Fruit fly (Drosophila melanogaster) whole organism, embryonic: ENCODE results near the gene Mis12.

ENCODE experiments used
- Adf1 ChIP-seq: fragments of 200-800 bp; sonication (Bioruptor generic); IDR thresholded peaks from 2 replicates; pipeline ENCODE4 v1.3.6; 2022; ENCODE audit warnings: missing biosample characterization, missing genetic modification characterization
- BtbVII ChIP-seq: fragments of 200-800 bp; sonication (Bioruptor generic); optimal IDR thresholded peaks from 3 replicates; lab custom pipeline; 2017; ENCODE audit warnings: missing biosample characterization, mild to moderate bottlenecking, missing genetic modification characterization
- C15 ChIP-seq: fragments of 200-800 bp; sonication (Bioruptor generic); IDR thresholded peaks from 3 replicates; pipeline ENCODE4 v1.3.6; 2022; ENCODE audit warnings: missing biosample characterization, missing genetic modification characterization
- CG10147 ChIP-seq: fragments of 200-800 bp; sonication (Bioruptor generic); optimal IDR thresholded peaks from 2 replicates; lab custom pipeline; 2019; ENCODE audit warnings: missing biosample characterization, mild to moderate bottlenecking, missing genetic modification characterization, moderate library complexity
- CG10565 ChIP-seq: fragments of 200-800 bp; sonication (Bioruptor generic); optimal IDR thresholded peaks from 3 replicates; lab custom pipeline; 2016; ENCODE audit warnings: missing biosample characterization, mild to moderate bottlenecking, missing genetic modification characterization
- CG13624 ChIP-seq: fragments of 200-800 bp; sonication (Bioruptor generic); optimal IDR thresholded peaks from 2 replicates; lab custom pipeline; 2016; ENCODE audit warnings: missing biosample characterization, missing genetic modification characterization
- CG13775 ChIP-seq: fragments of 200-800 bp; sonication (Bioruptor generic); optimal IDR thresholded peaks from 3 replicates; lab custom pipeline; 2017; ENCODE audit warnings: missing biosample characterization, mild to moderate bottlenecking, missing genetic modification characterization
- CG13894 ChIP-seq: fragments of 200-800 bp; sonication (Bioruptor generic); optimal IDR thresholded peaks from 3 replicates; lab custom pipeline; 2018; ENCODE audit warnings: missing biosample characterization, mild to moderate bottlenecking, missing genetic modification characterization, moderate library complexity
- CG14441 ChIP-seq: fragments of 200-800 bp; sonication (Bioruptor generic); IDR thresholded peaks from 2 replicates; pipeline ENCODE4 v1.3.6; 2022; ENCODE audit warnings: missing biosample characterization, missing genetic modification characterization
- CG14710 ChIP-seq: fragments of 200-800 bp; sonication (Bioruptor generic); optimal IDR thresholded peaks from 3 replicates; lab custom pipeline; 2019; ENCODE audit warnings: missing biosample characterization, mild to moderate bottlenecking, missing genetic modification characterization, moderate library complexity
- CG15601 ChIP-seq: fragments of 200-800 bp; sonication (Bioruptor generic); optimal IDR thresholded peaks from 3 replicates; lab custom pipeline; 2019; ENCODE audit warnings: missing biosample characterization, mild to moderate bottlenecking, missing genetic modification characterization, moderate library complexity
- CG16779 ChIP-seq: fragments of 200-800 bp; sonication (Bioruptor generic); IDR thresholded peaks from 2 replicates; pipeline ENCODE4 v1.3.6; 2022; ENCODE audit warnings: missing biosample characterization, missing genetic modification characterization
- CG18619 ChIP-seq: fragments of 200-800 bp; sonication (Bioruptor generic); optimal IDR thresholded peaks from 3 replicates; lab custom pipeline; 2017; ENCODE audit warnings: missing biosample characterization, mild to moderate bottlenecking, missing genetic modification characterization
- CG32532 ChIP-seq: fragments of 200-800 bp; sonication (Bioruptor generic); IDR thresholded peaks from 2 replicates; pipeline ENCODE4 v1.3.6; 2022; ENCODE audit warnings: missing biosample characterization, missing genetic modification characterization
- CG32772 ChIP-seq: fragments of 200-800 bp; sonication (Bioruptor generic); IDR thresholded peaks from 2 replicates; pipeline ENCODE4 v1.3.6; 2022; ENCODE audit warnings: missing biosample characterization, missing genetic modification characterization
- CG4424 ChIP-seq: fragments of 200-800 bp; sonication (Bioruptor generic); optimal IDR thresholded peaks from 3 replicates; lab custom pipeline; 2016; ENCODE audit warnings: missing biosample characterization, missing genetic modification characterization
- CG4854 ChIP-seq: fragments of 200-800 bp; sonication (Bioruptor generic); optimal IDR thresholded peaks from 2 replicates; lab custom pipeline; 2016; ENCODE audit warnings: missing biosample characterization, missing genetic modification characterization, inconsistent platforms
- CG5245 ChIP-seq: fragments of 200-800 bp; sonication (Bioruptor generic); optimal IDR thresholded peaks from 3 replicates; lab custom pipeline; 2016; ENCODE audit warnings: missing biosample characterization, missing genetic modification characterization
- CG7357 ChIP-seq: fragments of 200-800 bp; sonication (Bioruptor generic); IDR thresholded peaks from 3 replicates; pipeline ENCODE4 v1.3.6; 2022; ENCODE audit warnings: missing biosample characterization, missing genetic modification characterization
- CG7786 ChIP-seq: fragments of 200-800 bp; sonication (Bioruptor generic); optimal IDR thresholded peaks from 2 replicates; lab custom pipeline; 2016; ENCODE audit warnings: missing biosample characterization, missing genetic modification characterization
- CG7928 ChIP-seq: fragments of 200-800 bp; sonication (Bioruptor generic); optimal IDR thresholded peaks from 2 replicates; lab custom pipeline; 2017; ENCODE audit warnings: missing biosample characterization, mild to moderate bottlenecking, missing genetic modification characterization
- CG8478 ChIP-seq: fragments of >200 bp; optimal IDR thresholded peaks from 2 replicates; lab custom pipeline; 2018
- CG8765 ChIP-seq: fragments of 200-800 bp; sonication (Bioruptor generic); IDR thresholded peaks from 2 replicates; pipeline ENCODE4 v1.3.6; 2022; ENCODE audit warnings: missing biosample characterization, missing genetic modification characterization
- CG9876 ChIP-seq: fragments of 200-800 bp; sonication (Bioruptor generic); optimal IDR thresholded peaks from 2 replicates; lab custom pipeline; 2016; ENCODE audit warnings: missing biosample characterization, missing genetic modification characterization
- Dbx ChIP-seq: fragments of 200-800 bp; sonication (Bioruptor generic); IDR thresholded peaks from 3 replicates; pipeline ENCODE4 v1.3.6; 2022; ENCODE audit warnings: missing biosample characterization, missing genetic modification characterization
- Dek ChIP-seq: fragments of 200-800 bp; sonication (Bioruptor generic); optimal IDR thresholded peaks from 3 replicates; lab custom pipeline; 2019; ENCODE audit warnings: missing biosample characterization, mild to moderate bottlenecking, missing genetic modification characterization, moderate library complexity
- Fer1 ChIP-seq: fragments of 200-800 bp; sonication (Bioruptor generic); optimal IDR thresholded peaks from 2 replicates; lab custom pipeline; 2017; ENCODE audit warnings: missing biosample characterization, mild to moderate bottlenecking, missing genetic modification characterization
- NK7.1 ChIP-seq: fragments of 200-800 bp; sonication (Bioruptor generic); optimal IDR thresholded peaks from 3 replicates; lab custom pipeline; 2016; ENCODE audit warnings: missing biosample characterization, missing genetic modification characterization
- Ravus ChIP-seq: fragments of 200-800 bp; sonication (Bioruptor generic); IDR thresholded peaks from 2 replicates; pipeline ENCODE4 v1.3.6; 2022; ENCODE audit warnings: missing biosample characterization, missing genetic modification characterization
- Rx ChIP-seq: fragments of 200-800 bp; sonication (Bioruptor generic); IDR thresholded peaks from 2 replicates; pipeline ENCODE4 v1.3.6; 2022; ENCODE audit warnings: missing biosample characterization, missing genetic modification characterization
- Ssrp ChIP-seq: fragments of 200-800 bp; sonication (Bioruptor generic); optimal IDR thresholded peaks from 2 replicates; lab custom pipeline; 2018; ENCODE audit warnings: missing biosample characterization, mild to moderate bottlenecking, missing genetic modification characterization, moderate library complexity
- Stat92E ChIP-seq, 3 experiments: fragments of >200 bp in 2 of 3; fragments of 200-800 bp in 1 of 3; sonication (Bioruptor generic) in 1 of 3; optimal IDR thresholded peaks; 2 replicates each; lab custom pipeline; 2017 to 2019; ENCODE audit warnings: missing biosample characterization in 3 of 3, missing genetic modification characterization in 3 of 3, mild to moderate bottlenecking in 1 of 3, moderate library complexity in 1 of 3
- TFAM ChIP-seq: fragments of 200-800 bp; sonication (Bioruptor generic); optimal IDR thresholded peaks from 2 replicates; lab custom pipeline; 2017; ENCODE audit warnings: missing biosample characterization, missing genetic modification characterization, inconsistent platforms
- ara ChIP-seq: fragments of 200-800 bp; sonication (Bioruptor generic); IDR thresholded peaks from 2 replicates; pipeline ENCODE4 v1.3.6; 2022; ENCODE audit warnings: missing biosample characterization, missing genetic modification characterization
- bcd ChIP-seq: fragments of 200-800 bp; sonication (Bioruptor generic); optimal IDR thresholded peaks from 2 replicates; lab custom pipeline; 2017; ENCODE audit warnings: missing biosample characterization, mild to moderate bottlenecking, missing genetic modification characterization
- chm ChIP-seq: fragments of 200-800 bp; sonication (Bioruptor generic); IDR thresholded peaks from 2 replicates; pipeline ENCODE4 v1.3.6; 2022; ENCODE audit warnings: missing biosample characterization, missing genetic modification characterization
- danr ChIP-seq: fragments of 200-800 bp; sonication (Bioruptor generic); IDR thresholded peaks from 2 replicates; pipeline ENCODE4 v1.3.6; 2022; ENCODE audit warnings: missing biosample characterization, missing genetic modification characterization
- dati ChIP-seq: fragments of 200-800 bp; sonication (Bioruptor generic); IDR thresholded peaks from 2 replicates; pipeline ENCODE4 v1.3.6; 2022; ENCODE audit warnings: missing biosample characterization, missing genetic modification characterization
- dimm ChIP-seq: fragments of 200-800 bp; sonication (Bioruptor generic); IDR thresholded peaks from 2 replicates; pipeline ENCODE4 v1.3.6; 2022; ENCODE audit warnings: missing biosample characterization, missing genetic modification characterization
- gsb ChIP-seq: fragments of 200-800 bp; sonication (Bioruptor generic); IDR thresholded peaks from 2 replicates; pipeline ENCODE4 v1.3.6; 2022; ENCODE audit warnings: missing biosample characterization, missing genetic modification characterization
- ind ChIP-seq: fragments of 200-800 bp; sonication (Bioruptor generic); optimal IDR thresholded peaks from 3 replicates; lab custom pipeline; 2016; ENCODE audit warnings: missing biosample characterization, missing genetic modification characterization
- kah ChIP-seq: fragments of 200-800 bp; sonication (Bioruptor generic); optimal IDR thresholded peaks from 2 replicates; lab custom pipeline; 2018; ENCODE audit warnings: missing biosample characterization, mild to moderate bottlenecking, missing genetic modification characterization
- kni ChIP-seq: fragments of 200-800 bp; sonication (Bioruptor generic); optimal IDR thresholded peaks from 3 replicates; lab custom pipeline; 2017; ENCODE audit warnings: mild to moderate bottlenecking, missing biosample characterization, missing genetic modification reagents, missing genetic modification characterization
- knrl ChIP-seq: fragments of 200-800 bp; sonication (Bioruptor generic); IDR thresholded peaks from 3 replicates; pipeline ENCODE4 v1.3.6; 2022; ENCODE audit warnings: missing biosample characterization, missing genetic modification characterization; ENCODE audit not compliant: partially characterized antibody
- pzg ChIP-seq: fragments of 200-800 bp; sonication (Bioruptor generic); optimal IDR thresholded peaks from 3 replicates; lab custom pipeline; 2018; ENCODE audit warnings: missing biosample characterization, mild to moderate bottlenecking, missing genetic modification characterization, moderate library complexity
- seq ChIP-seq: fragments of 200-800 bp; sonication (Bioruptor generic); IDR thresholded peaks from 2 replicates; pipeline ENCODE4 v1.3.6; 2022; ENCODE audit warnings: missing biosample characterization, missing genetic modification characterization
- sr ChIP-seq: fragments of 200-800 bp; sonication (Bioruptor generic); IDR thresholded peaks from 3 replicates; pipeline ENCODE4 v1.3.6; 2022; ENCODE audit warnings: missing biosample characterization, missing genetic modification characterization
- trh ChIP-seq: fragments of 200-800 bp; sonication (Bioruptor generic); optimal IDR thresholded peaks from 2 replicates; lab custom pipeline; 2016; ENCODE audit warnings: missing biosample characterization, missing genetic modification characterization
- unpg ChIP-seq: fragments of 200-800 bp; sonication (Bioruptor generic); optimal IDR thresholded peaks from 3 replicates; lab custom pipeline; 2018; ENCODE audit warnings: missing biosample characterization, mild to moderate bottlenecking, missing genetic modification characterization, moderate library complexity
- zen2 ChIP-seq: fragments of 200-800 bp; sonication (Bioruptor generic); IDR thresholded peaks from 3 replicates; pipeline ENCODE4 v1.3.6; 2022; ENCODE audit warnings: missing biosample characterization, missing genetic modification characterization; ENCODE audit not compliant: partially characterized antibody

The Mis12 gene

dm6 chr3L:7013568-7014305, 44.9 kb upstream of the Mis12 start (continued):
- no peak for TF ChIP-seq CG4854
- no peak for TF ChIP-seq CG8765 (GFP tag; lab: Robert Waterston, UW)
- no peak for TF ChIP-seq CG10565 (GFP tag; lab: Kevin White, UChicago)
- peak; percentile 52; the same call in 2 of the 3 replicates for TF ChIP-seq zen2 (GFP tag; lab: Robert Waterston, UW)
- TF ChIP-seq kah (GFP tag; lab: Kevin White, UChicago): no peak
- no peak for TF ChIP-seq Ssrp (tag; lab: Kevin White, UChicago)
- no peak for TF ChIP-seq gsb (GFP tag; lab: Robert Waterston, UW)
- no peak for TF ChIP-seq BtbVII (GFP tag; lab: Kevin White, UChicago)
- TF ChIP-seq TFAM (GFP tag; lab: Kevin White, UChicago): no peak
- TF ChIP-seq CG18619 (GFP tag; lab: Kevin White, UChicago): no peak
- peak; percentile 38 for TF ChIP-seq bcd (GFP tag; lab: Kevin White, UChicago)
- peak; percentile 71 for TF ChIP-seq CG14441 (GFP tag; lab: Robert Waterston, UW)
- TF ChIP-seq chm (GFP tag; lab: Robert Waterston, UW): peak; percentile 65; the same call in 1 of the 2 replicates
- TF ChIP-seq CG13624: peak; percentile 21
- TF ChIP-seq CG8478 (lab: Kevin White, UChicago): no peak
- TF ChIP-seq CG10147 (GFP tag; lab: Kevin White, UChicago): no peak
- no peak for TF ChIP-seq CG9876 (GFP tag; lab: Kevin White, UChicago)
- no peak for TF ChIP-seq trh (GFP tag; lab: Kevin White, UChicago)
- no peak for TF ChIP-seq unpg (GFP tag; lab: Kevin White, UChicago)
- TF ChIP-seq Rx: no peak
- no peak for TF ChIP-seq CG7357 (GFP tag; lab: Robert Waterston, UW)
- peak; percentile 33; the same call in 1 of the 2 replicates for TF ChIP-seq ara (GFP tag; lab: Robert Waterston, UW)
- TF ChIP-seq CG5245 (GFP tag; lab: Kevin White, UChicago): no peak
- TF ChIP-seq CG13894: peak; percentile 31
- no peak for TF ChIP-seq CG13775 (GFP tag; lab: Kevin White, UChicago)
- no peak; the same call in 2 of the 3 replicates for TF ChIP-seq Dbx (GFP tag; lab: Robert Waterston, UW)
- no peak for TF ChIP-seq CG7928 (GFP tag; lab: Kevin White, UChicago)
- peak; percentile 89 for TF ChIP-seq CG32532 (GFP tag; lab: Robert Waterston, UW)
- TF ChIP-seq CG32772 (GFP tag; lab: Robert Waterston, UW): peak; percentile 38; the same call in 1 of the 2 replicates
- no peak for TF ChIP-seq Stat92E (GFP tag; optimal IDR thresholded peaks at IDR 0.05; lab: Kevin White, UChicago)
- TF ChIP-seq Dek (tag; lab: Kevin White, UChicago): no peak
- TF ChIP-seq dimm (GFP tag; lab: Robert Waterston, UW): no peak
- no peak for TF ChIP-seq CG7786
- TF ChIP-seq CG4424 (GFP tag; lab: Kevin White, UChicago): no peak
- no peak for TF ChIP-seq CG15601 (tag; lab: Kevin White, UChicago)
- TF ChIP-seq CG16779 (GFP tag; lab: Robert Waterston, UW): 0 out of 2 replicates have a peak, but pooled peaks have one; percentile 24
- TF ChIP-seq seq: peak; percentile 22; the same call in 1 of the 2 replicates
- TF ChIP-seq Adf1 (GFP tag; lab: Robert Waterston, UW): no peak
- TF ChIP-seq NK7.1 (GFP tag; lab: Kevin White, UChicago): peak; percentile 39
- no peak for TF ChIP-seq knrl (GFP tag; lab: Robert Waterston, UW)
- TF ChIP-seq dati (GFP tag; lab: Robert Waterston, UW): no peak
- no peak for TF ChIP-seq ind (GFP tag; lab: Kevin White, UChicago)
- TF ChIP-seq Fer1: peak; percentile 0
- no peak for TF ChIP-seq C15 (GFP tag; lab: Robert Waterston, UW)
- TF ChIP-seq danr (GFP tag; lab: Robert Waterston, UW): no peak
- TF ChIP-seq sr (GFP tag; lab: Robert Waterston, UW): no peak
- no peak for TF ChIP-seq Ravus (GFP tag; lab: Robert Waterston, UW)
- TF ChIP-seq pzg: no peak
- TF ChIP-seq CG14710 (tag; lab: Kevin White, UChicago): no peak
- TF ChIP-seq kni: no peak
